Worm (Caenorhabditis elegans) whole organism, young adult: ENCODE results near the gene pot-1.

Source experiments
- B0035.1 ChIP-seq: sonication (generic microtip); optimal IDR thresholded peaks from 2 replicates; lab custom pipeline; 2016; ENCODE audit warnings: missing genetic modification characterization, mild to moderate bottlenecking, missing compliant biosample characterization, missing genotype, missing genetic modification reagents
- B0336.3 ChIP-seq: fragments of 200-800 bp; sonication (Bioruptor generic); IDR thresholded peaks from 2 replicates; pipeline ENCODE4 v1.3.6; 2022; ENCODE audit warnings: missing genetic modification characterization, missing compliant biosample characterization
- C17E4.6 ChIP-seq: fragments of 200-800 bp; sonication (Bioruptor generic); IDR thresholded peaks from 2 replicates; pipeline ENCODE4 v1.3.6; 2022; ENCODE audit warnings: missing genetic modification reagents, missing genetic modification characterization, missing compliant biosample characterization
- F22D6.2 ChIP-seq: sonication (generic microtip); optimal IDR thresholded peaks from 2 replicates; lab custom pipeline; 2016; ENCODE audit warnings: mild to moderate bottlenecking, missing genetic modification characterization, missing compliant biosample characterization
- F49E8.2 ChIP-seq: sonication (generic microtip); optimal IDR thresholded peaks from 3 replicates; lab custom pipeline; 2017; ENCODE audit warnings: missing genetic modification characterization, mild to moderate bottlenecking, missing compliant biosample characterization, antibody characterized with exemption, moderate library complexity; ENCODE audit not compliant: insufficient read depth
- F52B5.7 ChIP-seq: sonication (generic microtip); optimal IDR thresholded peaks from 2 replicates; lab custom pipeline; 2016; ENCODE audit warnings: mild to moderate bottlenecking, missing genetic modification characterization, missing compliant biosample characterization
- F55B11.4 ChIP-seq: sonication (generic microtip); optimal IDR thresholded peaks from 2 replicates; lab custom pipeline; 2016; ENCODE audit warnings: missing compliant biosample characterization, missing genetic modification characterization, borderline replicate concordance; ENCODE audit not compliant: insufficient read depth
- K11D2.4 ChIP-seq: fragments of 200-800 bp; sonication (Bioruptor generic); IDR thresholded peaks from 2 replicates; pipeline ENCODE4 v1.3.6; 2022; ENCODE audit warnings: missing genetic modification reagents, missing genetic modification characterization, missing compliant biosample characterization
- T26A5.8 ChIP-seq: sonication (generic microtip); optimal IDR thresholded peaks from 2 replicates; lab custom pipeline; 2016; ENCODE audit warnings: missing genetic modification characterization, missing compliant biosample characterization
- akir-1 ChIP-seq: fragments of 200-800 bp; sonication (Bioruptor generic); optimal IDR thresholded peaks from 2 replicates; lab custom pipeline; 2018; ENCODE audit warnings: mild to moderate bottlenecking, missing genetic modification characterization, moderate library complexity, missing compliant biosample characterization
- aptf-3 ChIP-seq: fragments of 200-800 bp; sonication (Bioruptor generic); IDR thresholded peaks from 2 replicates; pipeline ENCODE4 v1.3.6; 2022; ENCODE audit warnings: missing genetic modification characterization, missing compliant biosample characterization
- atf-7 ChIP-seq: sonication (generic microtip); optimal IDR thresholded peaks from 2 replicates; lab custom pipeline; 2017; ENCODE audit warnings: mild to moderate bottlenecking, missing genetic modification characterization, missing compliant biosample characterization
- athp-1 ChIP-seq: sonication (generic microtip); optimal IDR thresholded peaks from 2 replicates; lab custom pipeline; 2017; ENCODE audit warnings: mild to moderate bottlenecking, missing genetic modification characterization, missing compliant biosample characterization
- attf-3 ChIP-seq: fragments of 200-800 bp; sonication (Bioruptor generic); conservative IDR thresholded peaks from 2 replicates; pipeline ENCODE4 v1.3.6; 2022; ENCODE audit warnings: missing genetic modification reagents, missing genetic modification characterization, missing compliant biosample characterization
- attf-5 ChIP-seq: fragments of 200-800 bp; sonication (Bioruptor generic); optimal IDR thresholded peaks from 2 replicates; lab custom pipeline; 2018; ENCODE audit warnings: mild to moderate bottlenecking, missing genetic modification characterization, missing compliant biosample characterization
- ceh-27 ChIP-seq: fragments of 200-800 bp; sonication (Bioruptor generic); optimal IDR thresholded peaks from 2 replicates; lab custom pipeline; 2018; ENCODE audit warnings: mild to moderate bottlenecking, missing genetic modification characterization, moderate library complexity, missing compliant biosample characterization
- ceh-58 ChIP-seq: fragments of 200-800 bp; sonication (Bioruptor generic); IDR thresholded peaks from 2 replicates; pipeline ENCODE4 v1.3.6; 2022; ENCODE audit warnings: missing genetic modification characterization, missing compliant biosample characterization
- ceh-79 ChIP-seq: sonication (generic microtip); optimal IDR thresholded peaks from 2 replicates; lab custom pipeline; 2017; ENCODE audit warnings: mild to moderate bottlenecking, missing genetic modification characterization, missing compliant biosample characterization
- ceh-91 ChIP-seq: fragments of 200-800 bp; sonication (Bioruptor generic); IDR thresholded peaks from 2 replicates; pipeline ENCODE4 v1.3.6; 2022; ENCODE audit warnings: missing genetic modification reagents, missing genetic modification characterization, missing compliant biosample characterization
- dox-1 ChIP-seq: fragments of 200-800 bp; sonication (Bioruptor generic); IDR thresholded peaks from 2 replicates; pipeline ENCODE4 v1.3.6; 2022; ENCODE audit warnings: missing genetic modification reagents, missing genetic modification characterization, missing compliant biosample characterization
- dpl-1 ChIP-seq: fragments of 150-350 bp; optimal IDR thresholded peaks from 2 replicates; lab custom pipeline; 2014; ENCODE audit warnings: missing biosample characterization, missing genetic modification reagents, missing genetic modification characterization
- efl-1 ChIP-seq: fragments of 150-350 bp; optimal IDR thresholded peaks from 2 replicates; lab custom pipeline; 2014; ENCODE audit warnings: missing biosample characterization, missing genetic modification reagents, missing genetic modification characterization
- ets-4 ChIP-seq: fragments of 200-800 bp; sonication (Bioruptor generic); optimal IDR thresholded peaks from 2 replicates; lab custom pipeline; 2018; ENCODE audit warnings: mild to moderate bottlenecking, missing genetic modification characterization, missing compliant biosample characterization
- gei-17 ChIP-seq: fragments of 200-800 bp; sonication (Bioruptor generic); optimal IDR thresholded peaks from 2 replicates; lab custom pipeline; 2018; ENCODE audit warnings: mild to moderate bottlenecking, missing genetic modification characterization, missing compliant biosample characterization
- hlh-12 ChIP-seq: sonication (generic microtip); optimal IDR thresholded peaks from 2 replicates; lab custom pipeline; 2016; ENCODE audit warnings: missing genetic modification characterization, missing compliant biosample characterization
- let-607 ChIP-seq, 2 experiments: fragments of 200-800 bp in 1 of 2; sonication (Bioruptor generic) in 1 of 2; sonication (generic microtip) in 1 of 2; optimal IDR thresholded peaks; 2 replicates each; lab custom pipeline; 2016 to 2018; ENCODE audit warnings: mild to moderate bottlenecking in 2 of 2, missing compliant biosample characterization in 2 of 2, missing genetic modification characterization in 2 of 2, moderate library complexity in 2 of 2, missing genotype in 1 of 2
- lin-40 ChIP-seq: sonication (generic microtip); optimal IDR thresholded peaks from 2 replicates; lab custom pipeline; 2016; ENCODE audit warnings: missing genetic modification characterization, mild to moderate bottlenecking, missing compliant biosample characterization, missing genotype, missing genetic modification reagents
- lsl-1 ChIP-seq: fragments of 200-800 bp; sonication (Bioruptor generic); optimal IDR thresholded peaks from 2 replicates; lab custom pipeline; 2018; ENCODE audit warnings: mild to moderate bottlenecking, missing genetic modification characterization, moderate library complexity, missing compliant biosample characterization
- lsy-27 ChIP-seq: sonication (generic microtip); optimal IDR thresholded peaks from 2 replicates; lab custom pipeline; 2017; ENCODE audit warnings: missing genetic modification characterization, mild to moderate bottlenecking, missing compliant biosample characterization, antibody characterized with exemption, missing genotype, borderline replicate concordance; ENCODE audit not compliant: insufficient read depth
- nfya-1 ChIP-seq: sonication (generic microtip); optimal IDR thresholded peaks from 2 replicates; lab custom pipeline; 2017; ENCODE audit warnings: antibody characterized with exemption, missing compliant biosample characterization, missing genetic modification characterization, borderline replicate concordance; ENCODE audit not compliant: insufficient read depth
- nhr-27 ChIP-seq: fragments of 200-800 bp; sonication (Bioruptor generic); optimal IDR thresholded peaks from 2 replicates; lab custom pipeline; 2018; ENCODE audit warnings: mild to moderate bottlenecking, missing genetic modification characterization, moderate library complexity, missing compliant biosample characterization
- nhr-80 ChIP-seq: sonication (generic microtip); optimal IDR thresholded peaks from 2 replicates; lab custom pipeline; 2016; ENCODE audit warnings: missing genetic modification characterization, missing compliant biosample characterization
- nhr-90 ChIP-seq: sonication (generic microtip); optimal IDR thresholded peaks from 2 replicates; lab custom pipeline; 2016; ENCODE audit warnings: missing genotype, mild to moderate bottlenecking, missing genetic modification characterization, missing compliant biosample characterization
- pbrm-1 ChIP-seq: fragments of 200-800 bp; sonication (Bioruptor generic); IDR thresholded peaks from 2 replicates; pipeline ENCODE4 v1.3.6; 2022; ENCODE audit warnings: missing genetic modification reagents, missing genetic modification characterization, missing compliant biosample characterization
- rcor-1 ChIP-seq: fragments of 200-800 bp; sonication (Bioruptor generic); IDR thresholded peaks from 2 replicates; pipeline ENCODE4 v1.3.6; 2022; ENCODE audit warnings: missing genetic modification reagents, missing genetic modification characterization, missing compliant biosample characterization
- repo-1 ChIP-seq: sonication (generic microtip); optimal IDR thresholded peaks from 2 replicates; lab custom pipeline; 2017; ENCODE audit warnings: mild to moderate bottlenecking, missing genetic modification characterization, missing compliant biosample characterization
- sea-2 ChIP-seq: fragments of 200-800 bp; sonication (Bioruptor generic); IDR thresholded peaks from 2 replicates; pipeline ENCODE4 v1.3.6; 2022; ENCODE audit warnings: missing genetic modification characterization, missing compliant biosample characterization
- snpc-1.1 ChIP-seq: sonication (generic microtip); optimal IDR thresholded peaks from 2 replicates; lab custom pipeline; 2017; ENCODE audit warnings: missing genetic modification characterization, mild to moderate bottlenecking, missing compliant biosample characterization, antibody characterized with exemption, moderate library complexity, missing genotype, missing genetic modification reagents; ENCODE audit not compliant: insufficient read depth
- snpc-1.3 ChIP-seq: sonication (generic microtip); optimal IDR thresholded peaks from 2 replicates; lab custom pipeline; 2017; ENCODE audit warnings: missing genetic modification characterization, mild to moderate bottlenecking, missing compliant biosample characterization, antibody characterized with exemption, moderate library complexity, missing genotype, missing genetic modification reagents; ENCODE audit not compliant: insufficient read depth
- sptf-2 ChIP-seq: fragments of 200-800 bp; sonication (Bioruptor generic); optimal IDR thresholded peaks from 2 replicates; lab custom pipeline; 2018; ENCODE audit warnings: mild to moderate bottlenecking, missing genetic modification characterization, missing compliant biosample characterization
- tbp1 ChIP-seq: fragments of 200-800 bp; sonication (Bioruptor generic); optimal IDR thresholded peaks from 2 replicates; lab custom pipeline; 2018; ENCODE audit warnings: mild to moderate bottlenecking, missing genetic modification characterization, missing compliant biosample characterization
- unc-62 ChIP-seq: fragments of 150-350 bp; optimal IDR thresholded peaks from 2 replicates; lab custom pipeline; 2014; ENCODE audit warnings: missing biosample characterization, missing genetic modification reagents, missing genetic modification characterization
- xnd-1 ChIP-seq: sonication (generic microtip); optimal IDR thresholded peaks from 2 replicates; lab custom pipeline; 2016; ENCODE audit warnings: missing genotype, missing genetic modification reagents, missing genetic modification characterization, missing compliant biosample characterization
- ztf-26 ChIP-seq: sonication (generic microtip); optimal IDR thresholded peaks from 2 replicates; lab custom pipeline; 2017; ENCODE audit warnings: missing genetic modification characterization, missing compliant biosample characterization
- ztf-28 ChIP-seq: fragments of 200-800 bp; sonication (Bioruptor generic); IDR thresholded peaks from 2 replicates; pipeline ENCODE4 v1.3.6; 2022; ENCODE audit warnings: missing genetic modification reagents, missing genetic modification characterization, missing compliant biosample characterization
- ztf-3 ChIP-seq: fragments of 200-800 bp; sonication (Bioruptor generic); optimal IDR thresholded peaks from 2 replicates; lab custom pipeline; 2018; ENCODE audit warnings: mild to moderate bottlenecking, missing genetic modification characterization, missing compliant biosample characterization

pot-1 gene

DNA sequence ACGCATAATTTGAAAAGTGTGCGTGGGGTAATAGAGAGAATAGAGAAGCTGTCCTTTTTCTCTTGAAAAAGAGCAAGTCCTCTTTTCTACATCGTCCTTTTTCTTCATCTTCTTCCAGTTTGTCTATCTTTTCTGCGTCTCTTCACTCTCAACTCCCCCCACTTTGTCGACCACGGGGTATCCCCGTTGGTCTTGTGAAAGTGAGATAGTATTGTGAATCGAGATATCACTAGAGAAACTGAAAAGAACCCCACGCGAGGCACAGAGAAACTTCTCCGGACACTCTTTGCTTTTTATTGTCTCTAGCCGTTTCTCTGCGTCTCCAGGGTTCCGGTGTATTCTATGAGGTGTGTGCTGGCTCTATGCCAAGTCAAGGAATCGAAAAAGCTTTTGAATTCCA is 22.2 kb upstream of the pot-1 start (continued):
- TF ChIP-seq snpc-1.3 (tag; lab: Kevin White, UChicago) = no peak
- peak; percentile 29 for TF ChIP-seq unc-62 (GFP tag; lab: Kevin White, UChicago)
- TF ChIP-seq B0035.1 = no peak
- no peak for TF ChIP-seq akir-1 (GFP tag; lab: Kevin White, UChicago)
- TF ChIP-seq ets-4 = peak; percentile 26
- no peak for TF ChIP-seq snpc-1.1 (tag; lab: Kevin White, UChicago)
- TF ChIP-seq athp-1 (tag; lab: Kevin White, UChicago) = peak; percentile 18
- no peak for TF ChIP-seq ztf-28 (GFP tag; lab: Robert Waterston, UW)
- TF ChIP-seq dpl-1 (GFP tag; lab: Kevin White, UChicago) = no peak
- TF ChIP-seq ztf-3 (GFP tag; lab: Kevin White, UChicago) = peak; percentile 45
- TF ChIP-seq rcor-1 (GFP tag; lab: Robert Waterston, UW) = peak; percentile 30; the same call in 1 of the 2 replicates
- TF ChIP-seq ceh-58 (GFP tag; lab: Robert Waterston, UW) = no peak
- TF ChIP-seq F55B11.4 = no peak
- TF ChIP-seq nhr-27 (tag; lab: Kevin White, UChicago) = no peak
- TF ChIP-seq sptf-2 = no peak
- TF ChIP-seq nhr-90 (tag; lab: Kevin White, UChicago) = peak; percentile 19
- TF ChIP-seq dox-1 (GFP tag; lab: Robert Waterston, UW) = peak; percentile 73
- peak; percentile 82 for TF ChIP-seq pbrm-1 (GFP tag; lab: Robert Waterston, UW)
- TF ChIP-seq nfya-1 = no peak
- TF ChIP-seq ceh-79 (tag; lab: Kevin White, UChicago) = no peak
- TF ChIP-seq let-607 (tag; optimal IDR thresholded peaks at IDR 0.05; lab: Kevin White, UChicago) = peak; percentile 63 to 70
- peak; percentile 12 for TF ChIP-seq gei-17 (GFP tag; lab: Kevin White, UChicago)
- TF ChIP-seq lsy-27 (tag; lab: Kevin White, UChicago) = no peak
- peak; percentile 83 for TF ChIP-seq ceh-27
- TF ChIP-seq attf-3 (GFP tag; lab: Robert Waterston, UW) = peak; percentile 49
- TF ChIP-seq ztf-26 (tag; lab: Kevin White, UChicago) = peak; percentile 70
- no peak for TF ChIP-seq efl-1
- TF ChIP-seq lsl-1 = peak; percentile 3
- TF ChIP-seq sea-2 (GFP tag; lab: Robert Waterston, UW) = no peak
- no peak for TF ChIP-seq F49E8.2 (tag; lab: Kevin White, UChicago)
- 0 out of 2 replicates have a peak, but pooled peaks have one; percentile 19 for TF ChIP-seq C17E4.6 (GFP tag; lab: Robert Waterston, UW)
- peak; percentile 55 for TF ChIP-seq repo-1 (tag; lab: Kevin White, UChicago)
- peak; percentile 51 for TF ChIP-seq tbp1 (GFP tag; lab: Kevin White, UChicago)
- peak; percentile 94 for TF ChIP-seq atf-7 (tag; lab: Kevin White, UChicago)
- no peak for TF ChIP-seq ceh-91 (GFP tag; lab: Robert Waterston, UW)
- TF ChIP-seq T26A5.8 (tag; lab: Kevin White, UChicago) = no peak
- peak; percentile 58 for TF ChIP-seq F52B5.7 (tag; lab: Kevin White, UChicago)
- no peak for TF ChIP-seq hlh-12 (tag; lab: Kevin White, UChicago)
- peak; percentile 77 for TF ChIP-seq nhr-80 (tag; lab: Kevin White, UChicago)
- peak; percentile 89 for TF ChIP-seq lin-40
- no peak for TF ChIP-seq aptf-3 (GFP tag; lab: Robert Waterston, UW)
- TF ChIP-seq attf-5 (GFP tag; lab: Kevin White, UChicago) = peak; percentile 80
- TF ChIP-seq F22D6.2 (tag; lab: Kevin White, UChicago) = peak; percentile 3
- TF ChIP-seq K11D2.4 (GFP tag; lab: Robert Waterston, UW) = peak; percentile 88
- TF ChIP-seq B0336.3 = peak; percentile 87
- TF ChIP-seq xnd-1 (tag; lab: Kevin White, UChicago) = no peak
